Fruit fly (Drosophila melanogaster): ENCODE results near the gene CG14543.

CG14543 gene

DNA sequence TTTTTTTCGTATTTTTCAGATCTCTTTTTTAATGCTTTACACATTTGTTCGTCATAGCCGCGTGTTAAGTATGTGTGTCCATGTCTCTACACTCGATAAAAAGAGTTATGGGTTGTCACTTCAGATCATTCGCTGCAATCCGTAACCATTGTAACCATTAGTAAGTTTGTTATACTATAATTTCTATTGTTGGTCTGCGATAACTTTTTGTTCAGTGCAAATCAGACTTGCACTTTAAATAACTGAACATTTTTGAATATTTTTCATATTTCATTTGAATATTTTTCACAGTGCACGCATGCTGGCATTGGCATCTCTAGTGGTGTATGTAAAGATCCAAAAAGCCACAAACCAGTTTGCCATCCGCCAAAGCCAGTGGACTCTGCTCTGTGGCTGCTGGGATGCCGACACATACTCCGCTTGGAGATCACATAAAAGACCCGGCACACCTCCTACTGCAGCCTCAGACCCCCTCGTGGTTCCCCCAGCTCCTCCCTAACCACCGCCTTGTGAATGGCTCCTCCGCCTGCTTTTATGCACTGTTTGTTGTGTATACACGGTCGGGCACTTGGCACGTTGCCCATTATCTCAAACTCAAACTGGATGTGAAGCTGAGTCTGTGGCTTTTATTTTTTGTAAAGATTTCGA lies 47.4 kb upstream of the CG14543 start (continued):
- TF ChIP-seq kni (GFP tag; optimal IDR thresholded peaks at IDR 0.05) (peak; percentile 62), Fer1 (GFP tag; optimal IDR thresholded peaks at IDR 0.05) (peak; percentile 88), corto (GFP tag; optimal IDR thresholded peaks at IDR 0.05) (peak; percentile 92), CG1024 (GFP tag; IDR thresholded peaks at IDR 0.05) (peak; percentile 73), Ravus (GFP tag; IDR thresholded peaks at IDR 0.05) (peak; percentile 36), Jarid2 (GFP tag; optimal IDR thresholded peaks at IDR 0.05) (peak; percentile 53), CG6272 (GFP tag; IDR thresholded peaks at IDR 0.05) (peak; percentile 81), dati (GFP tag; IDR thresholded peaks at IDR 0.05) (peak; percentile 71), fd102C (GFP tag; optimal IDR thresholded peaks at IDR 0.05) (no peak), chn (GFP tag; optimal IDR thresholded peaks at IDR 0.05) (peak; percentile 89), lov (optimal IDR thresholded peaks at IDR 0.05) (no peak), lov (GFP tag; IDR thresholded peaks at IDR 0.05) (peak; percentile 69; the same call in 1 of the 3 replicates), CG30403 (GFP tag; optimal IDR thresholded peaks at IDR 0.05) (peak; percentile 92), CG9215 (GFP tag; IDR thresholded peaks at IDR 0.05) (peak; percentile 72), Ets65A (GFP tag) (peak; percentile 97), CG10543 (GFP tag; optimal IDR thresholded peaks at IDR 0.05) (no peak), CG11398 (GFP tag; optimal IDR thresholded peaks at IDR 0.05) (peak; percentile 84), inv (GFP tag; IDR thresholded peaks at IDR 0.05; ENCODE audit: partially characterized antibody) (no peak), CG13287 (GFP tag; IDR thresholded peaks at IDR 0.05; ENCODE audit: partially characterized antibody) (no peak), unpg (GFP tag; optimal IDR thresholded peaks at IDR 0.05) (peak; percentile 91), Asciz (GFP tag; optimal IDR thresholded peaks at IDR 0.05) (peak; percentile 88), danr (GFP tag; IDR thresholded peaks at IDR 0.05) (peak; percentile 72), kay (GFP tag; optimal IDR thresholded peaks at IDR 0.05) (peak; percentile 82), ATbp (GFP tag; optimal IDR thresholded peaks at IDR 0.05) (peak; percentile 86), CG11695 (GFP tag; IDR thresholded peaks at IDR 0.05) (peak; percentile 88), CG3407 (GFP tag; optimal IDR thresholded peaks at IDR 0.05) (peak; percentile 79), h (optimal IDR thresholded peaks at IDR 0.05) (no peak), insv (GFP tag; optimal IDR thresholded peaks at IDR 0.05) (no peak), BtbVII (GFP tag; optimal IDR thresholded peaks at IDR 0.05) (peak; percentile 81), CG1792 (GFP tag; optimal IDR thresholded peaks at IDR 0.05) (peak; percentile 70), zf30C (GFP tag; optimal IDR thresholded peaks at IDR 0.05) (peak; percentile 76), grau (tag; optimal IDR thresholded peaks at IDR 0.05) (peak; percentile 90), disco-r (GFP tag; optimal IDR thresholded peaks at IDR 0.05) (peak; percentile 84), CG13624 (GFP tag; optimal IDR thresholded peaks at IDR 0.05) (peak; percentile 81), CG33213 (GFP tag; optimal IDR thresholded peaks at IDR 0.05) (peak; percentile 80), CG9609 (GFP tag; optimal IDR thresholded peaks at IDR 0.05) (peak; percentile 78), Dad (GFP tag; optimal IDR thresholded peaks at IDR 0.05) (peak; percentile 82), usp (GFP tag; optimal IDR thresholded peaks at IDR 0.05) (no peak), Awh (GFP tag; IDR thresholded peaks at IDR 0.05) (peak; percentile 89), CG2116 (GFP tag; optimal IDR thresholded peaks at IDR 0.05) (peak; percentile 34), CG15073 (GFP tag; optimal IDR thresholded peaks at IDR 0.05) (peak; percentile 63), Dip3 (GFP tag; optimal IDR thresholded peaks at IDR 0.05) (peak; percentile 84), CG7786 (GFP tag; optimal IDR thresholded peaks at IDR 0.05) (peak; percentile 84), CG4730 (GFP tag; IDR thresholded peaks at IDR 0.05) (peak; percentile 84), Max (GFP tag; optimal IDR thresholded peaks at IDR 0.05) (peak; percentile 82), fru (optimal IDR thresholded peaks at IDR 0.05) (no peak), CG10366 (GFP tag; IDR thresholded peaks at IDR 0.05) (peak; percentile 85), Hr39 (optimal IDR thresholded peaks at IDR 0.05) (no peak), Mad (GFP tag; optimal IDR thresholded peaks at IDR 0.05) (peak; percentile 87), hb (GFP tag; IDR thresholded peaks at IDR 0.05; ENCODE audit: partially characterized antibody) (no peak), CG6683 (GFP tag; optimal IDR thresholded peaks at IDR 0.05) (peak; percentile 56), CG17568 (GFP tag; optimal IDR thresholded peaks at IDR 0.05) (peak; percentile 86)
